Fruit fly (Drosophila melanogaster) S2 (cell line): Measurements from ENCODE around the gene bor.

ENCODE experiments used
- CG8478 ChIP-seq: fragments of >200 bp; optimal IDR thresholded peaks from 2 replicates; lab custom pipeline; 2018
- CTCF ChIP-seq, 2 experiments: fragments of >200 bp; optimal IDR thresholded peaks; 2 replicates each; lab custom pipeline; 2018

DNA sequence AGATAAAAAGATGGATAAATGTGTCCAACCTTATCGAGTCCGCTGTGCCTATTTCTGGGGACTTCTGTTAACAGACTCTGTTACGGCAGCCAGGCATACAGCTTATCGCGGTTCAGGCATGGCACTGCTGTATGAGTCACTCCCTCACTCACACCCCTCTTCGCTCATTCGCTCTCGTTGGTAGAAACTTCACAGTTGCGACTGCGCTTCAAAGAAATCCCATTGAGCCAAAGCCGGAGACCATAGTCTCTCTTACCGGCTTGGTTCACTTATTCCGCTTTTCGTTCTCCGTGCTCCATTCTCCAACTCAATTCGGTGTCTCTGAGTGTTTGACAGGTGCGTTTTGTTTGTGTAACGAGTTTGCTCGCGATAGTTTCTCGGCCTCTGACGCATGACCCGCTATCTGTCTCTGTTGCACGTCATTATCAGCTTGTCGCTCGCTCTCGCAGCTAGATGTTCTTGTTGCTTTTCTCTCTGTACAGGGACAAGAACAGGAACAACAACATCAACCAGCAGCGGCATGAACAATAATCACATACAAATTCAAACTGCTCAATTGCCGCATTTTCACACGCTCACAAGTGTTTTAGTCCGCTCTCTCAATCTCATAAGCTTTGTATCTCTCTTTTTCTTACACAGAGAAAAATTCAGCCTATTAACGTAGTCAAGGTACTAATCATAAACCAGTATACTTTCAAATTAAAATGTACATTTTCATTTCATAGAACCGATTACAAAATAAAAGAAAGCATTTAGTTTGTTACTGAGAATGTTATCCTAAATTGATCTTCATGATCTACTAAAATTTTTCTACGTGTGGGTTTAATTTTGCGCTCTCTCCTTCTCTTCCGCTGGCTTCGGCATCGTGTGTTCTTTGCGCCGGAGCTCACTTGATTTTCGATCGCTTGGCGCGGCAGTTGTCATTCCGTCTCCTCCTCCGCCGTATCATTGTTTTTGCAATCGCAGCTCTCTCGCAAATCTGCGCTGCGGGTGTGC, 16.4 kb upstream of the bor start:
- TF ChIP-seq CG8478 (no peak), CTCF (optimal IDR thresholded peaks at IDR 0.05; lab: Kevin White, UChicago) (no peak)
